Worm (Caenorhabditis elegans) whole organism, late embryonic: ENCODE data around the gene sdz-35.

ENCODE experiments used
- ahr-1 ChIP-seq: sonication (generic microtip); optimal IDR thresholded peaks from 2 replicates; lab custom pipeline; 2016; ENCODE audit warnings: missing genetic modification characterization, missing compliant biosample characterization
- ama-1 ChIP-seq: fragments of 150-350 bp; optimal IDR thresholded peaks from 2 replicates; lab custom pipeline; 2014
- ceh-22 ChIP-seq: sonication (generic microtip); optimal IDR thresholded peaks from 2 replicates; lab custom pipeline; 2017; ENCODE audit warnings: missing biosample characterization, missing genetic modification characterization
- ceh-6 ChIP-seq: fragments of 200-800 bp; sonication (Bioruptor generic); optimal IDR thresholded peaks from 2 replicates; lab custom pipeline; 2018; ENCODE audit warnings: mild to moderate bottlenecking, missing genetic modification characterization, missing compliant biosample characterization
- ceh-9 ChIP-seq: sonication (generic microtip); optimal IDR thresholded peaks from 2 replicates; lab custom pipeline; 2016; ENCODE audit warnings: mild to moderate bottlenecking, missing genetic modification characterization, inconsistent platforms, missing compliant biosample characterization
- elt-4 ChIP-seq: sonication (generic microtip); optimal IDR thresholded peaks from 2 replicates; lab custom pipeline; 2016; ENCODE audit warnings: missing genetic modification characterization, missing compliant biosample characterization
- nhr-11 ChIP-seq: fragments of 150-350 bp; optimal IDR thresholded peaks from 2 replicates; lab custom pipeline; 2014; ENCODE audit warnings: missing biosample characterization, missing genetic modification characterization
- pax-1 ChIP-seq: fragments of 150-350 bp; optimal IDR thresholded peaks from 2 replicates; lab custom pipeline; 2014; ENCODE audit warnings: missing biosample characterization, missing genetic modification characterization
- pha-4 ChIP-seq: fragments of 150-350 bp; optimal IDR thresholded peaks from 2 replicates; lab custom pipeline; 2018; ENCODE audit warnings: missing biosample characterization, missing genetic modification reagents, missing genetic modification characterization
- sox-2 ChIP-seq: fragments of 200-800 bp; sonication (Bioruptor generic); IDR thresholded peaks from 2 replicates; pipeline ENCODE4 v1.3.6; 2022; ENCODE audit warnings: missing genetic modification reagents, missing genetic modification characterization, missing compliant biosample characterization
- unc-55 ChIP-seq: sonication (generic microtip); optimal IDR thresholded peaks from 2 replicates; lab custom pipeline; 2017; ENCODE audit warnings: missing biosample characterization, missing genetic modification reagents, missing genetic modification characterization

DNA sequence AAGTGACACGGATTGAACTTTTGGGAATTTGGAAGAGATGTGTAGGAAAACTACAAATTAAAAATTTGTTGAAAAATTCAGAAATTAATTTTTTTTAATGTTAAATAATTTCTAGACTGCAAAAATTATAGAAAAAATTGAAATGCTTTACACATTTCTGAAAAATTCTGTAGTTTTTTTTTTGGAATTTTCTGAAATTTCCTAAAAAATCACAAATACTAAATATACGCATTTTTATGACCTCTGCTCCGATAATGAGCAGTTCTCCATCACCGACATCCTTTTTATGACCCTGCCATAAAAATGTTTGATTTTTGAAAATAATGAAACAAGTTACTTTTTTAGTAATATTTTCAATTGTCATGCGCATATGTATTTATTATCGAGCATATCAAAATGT lies 36.2 kb upstream of the sdz-35 start:
- no peak for TF ChIP-seq nhr-11 (tag; lab: Kevin White, UChicago)
- no peak for TF ChIP-seq pha-4 (tag; lab: Kevin White, UChicago)
- no peak for TF ChIP-seq ceh-6 (GFP tag; lab: Kevin White, UChicago)
- no peak for TF ChIP-seq ceh-9 (tag; lab: Kevin White, UChicago)
- TF ChIP-seq unc-55 (GFP tag; lab: Kevin White, UChicago): no peak
- no peak for TF ChIP-seq ceh-22
- no peak for TF ChIP-seq sox-2 (GFP tag; lab: Robert Waterston, UW)
- TF ChIP-seq elt-4 (tag; lab: Kevin White, UChicago): no peak
- TF ChIP-seq pax-1 (tag; lab: Kevin White, UChicago): no peak
- TF ChIP-seq ahr-1 (tag; lab: Kevin White, UChicago): no peak
- no peak for TF ChIP-seq ama-1 (lab: Kevin White, UChicago)
